Worm (Caenorhabditis elegans) whole organism, L1 larva: ENCODE measurements around the gene M28.4.

Experiments used
- egl-27 ChIP-seq, 2 experiments: fragments of 150-350 bp in 1 of 2; sonication (generic microtip); optimal IDR thresholded peaks; 3 replicates each; lab custom pipeline; 2017 to 2018; ENCODE audit warnings: missing biosample characterization in 2 of 2, missing genetic modification characterization in 2 of 2, missing genetic modification reagents in 2 of 2
- lin-13 ChIP-seq: fragments of 150-350 bp; optimal IDR thresholded peaks from 2 replicates; lab custom pipeline; 2014; ENCODE audit warnings: missing biosample characterization, missing genetic modification reagents, missing genetic modification characterization
- nhr-237 ChIP-seq: fragments of 150-350 bp; optimal IDR thresholded peaks from 2 replicates; lab custom pipeline; 2014; ENCODE audit warnings: missing biosample characterization, missing genetic modification characterization
- nhr-28 ChIP-seq: fragments of 150-350 bp; optimal IDR thresholded peaks from 2 replicates; lab custom pipeline; 2014; ENCODE audit warnings: missing biosample characterization, missing genetic modification characterization
- snpc-4 ChIP-seq: fragments of 150-350 bp; optimal IDR thresholded peaks from 2 replicates; lab custom pipeline; 2014; ENCODE audit warnings: missing biosample characterization, missing genetic modification characterization
- xbp-1 ChIP-seq: sonication (generic microtip); optimal IDR thresholded peaks from 2 replicates; lab custom pipeline; 2016; ENCODE audit warnings: missing genetic modification characterization, missing compliant biosample characterization

DNA sequence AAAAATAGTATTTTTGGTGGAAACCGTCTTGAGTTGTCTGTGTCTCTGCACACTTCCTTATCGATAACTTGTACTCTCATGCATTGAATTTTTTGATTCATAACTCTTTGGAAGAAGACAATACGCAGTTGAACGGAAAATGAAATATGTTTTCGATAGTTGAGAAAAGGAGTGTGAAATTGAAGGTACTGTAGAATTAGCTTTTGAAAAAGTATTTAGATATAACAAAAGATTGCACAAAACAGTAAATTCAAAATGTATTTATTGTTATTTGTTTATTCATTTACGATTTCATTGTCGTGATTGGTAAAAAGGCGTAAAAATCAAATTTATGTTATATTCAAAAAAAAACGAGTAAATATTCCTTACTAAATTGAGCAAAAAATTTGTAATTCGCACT lies 47.0 kb upstream of the M28.4 start, which contains the start of gene C14A4.7:
- no peak for TF ChIP-seq egl-27 (tag; optimal IDR thresholded peaks at IDR 0.05; lab: Kevin White, UChicago)
- no peak for TF ChIP-seq snpc-4 (tag; lab: Kevin White, UChicago)
- TF ChIP-seq xbp-1, result no peak
- TF ChIP-seq nhr-28 (tag; lab: Kevin White, UChicago), result no peak
- no peak for TF ChIP-seq nhr-237 (tag; lab: Kevin White, UChicago)
- TF ChIP-seq lin-13 (GFP tag; lab: Kevin White, UChicago), result no peak
